Fruit fly (Drosophila melanogaster) whole organism, embryonic: ENCODE measurements around the gene Gs2.

Source experiments
- Abd-B ChIP-seq: fragments of 200-800 bp; sonication (Bioruptor generic); optimal IDR thresholded peaks from 2 replicates; lab custom pipeline; 2018; ENCODE audit warnings: missing biosample characterization, mild to moderate bottlenecking, missing genetic modification characterization, moderate library complexity
- Adf1 ChIP-seq: fragments of 200-800 bp; sonication (Bioruptor generic); IDR thresholded peaks from 2 replicates; pipeline ENCODE4 v1.3.6; 2022; ENCODE audit warnings: missing biosample characterization, missing genetic modification characterization
- Bgb ChIP-seq: fragments of 200-800 bp; sonication (Bioruptor generic); IDR thresholded peaks from 2 replicates; pipeline ENCODE4 v1.3.6; 2022; ENCODE audit warnings: missing biosample characterization, missing genetic modification characterization; ENCODE audit not compliant: partially characterized antibody
- CG10267 ChIP-seq: fragments of 200-800 bp; sonication (Bioruptor generic); optimal IDR thresholded peaks from 2 replicates; lab custom pipeline; 2018; ENCODE audit warnings: missing biosample characterization, mild to moderate bottlenecking, missing genetic modification characterization, moderate library complexity
- CG11093 ChIP-seq: fragments of 200-800 bp; sonication (Bioruptor generic); IDR thresholded peaks from 3 replicates; pipeline ENCODE4 v1.3.6; 2022; ENCODE audit warnings: missing biosample characterization, missing genetic modification characterization
- CG12071 ChIP-seq: fragments of 200-800 bp; sonication (Bioruptor generic); optimal IDR thresholded peaks from 3 replicates; lab custom pipeline; 2018; ENCODE audit warnings: missing biosample characterization, mild to moderate bottlenecking, missing genetic modification characterization
- CG12769 ChIP-seq: fragments of 200-800 bp; sonication (Bioruptor generic); optimal IDR thresholded peaks from 2 replicates; lab custom pipeline; 2019; ENCODE audit warnings: missing biosample characterization, mild to moderate bottlenecking, missing genetic modification characterization, moderate library complexity
- CG12942 ChIP-seq: fragments of 200-800 bp; sonication (Bioruptor generic); optimal IDR thresholded peaks from 3 replicates; lab custom pipeline; 2016; ENCODE audit warnings: missing biosample characterization, missing genetic modification characterization
- CG14441 ChIP-seq: fragments of 200-800 bp; sonication (Bioruptor generic); IDR thresholded peaks from 2 replicates; pipeline ENCODE4 v1.3.6; 2022; ENCODE audit warnings: missing biosample characterization, missing genetic modification characterization
- CG1529 ChIP-seq: fragments of 200-800 bp; sonication (Bioruptor generic); optimal IDR thresholded peaks from 3 replicates; lab custom pipeline; 2018; ENCODE audit warnings: missing biosample characterization, missing genetic modification characterization
- CG16779 ChIP-seq: fragments of 200-800 bp; sonication (Bioruptor generic); IDR thresholded peaks from 2 replicates; pipeline ENCODE4 v1.3.6; 2022; ENCODE audit warnings: missing biosample characterization, missing genetic modification characterization
- CG33557 ChIP-seq: fragments of 200-800 bp; sonication (Bioruptor generic); optimal IDR thresholded peaks from 2 replicates; lab custom pipeline; 2019; ENCODE audit warnings: missing biosample characterization, mild to moderate bottlenecking, missing genetic modification characterization, moderate library complexity
- CG3838 ChIP-seq: fragments of 200-800 bp; sonication (Bioruptor generic); optimal IDR thresholded peaks from 3 replicates; lab custom pipeline; 2016; ENCODE audit warnings: missing biosample characterization, missing genetic modification characterization
- CG4424 ChIP-seq: fragments of 200-800 bp; sonication (Bioruptor generic); optimal IDR thresholded peaks from 3 replicates; lab custom pipeline; 2016; ENCODE audit warnings: missing biosample characterization, missing genetic modification characterization
- CG6175 ChIP-seq: fragments of 200-800 bp; sonication (Bioruptor generic); IDR thresholded peaks from 3 replicates; pipeline ENCODE4 v1.3.6; 2022; ENCODE audit warnings: missing biosample characterization, missing genetic modification characterization
- CG6813 ChIP-seq: fragments of 200-800 bp; sonication (Bioruptor generic); optimal IDR thresholded peaks from 2 replicates; lab custom pipeline; 2017; ENCODE audit warnings: missing biosample characterization, missing genetic modification characterization, mild to moderate bottlenecking, moderate library complexity, missing genetic modification reagents
- CG9817 ChIP-seq: fragments of 200-800 bp; sonication (Bioruptor generic); optimal IDR thresholded peaks from 2 replicates; lab custom pipeline; 2018; ENCODE audit warnings: missing biosample characterization, mild to moderate bottlenecking, missing genetic modification characterization, moderate library complexity
- Camta ChIP-seq: fragments of 200-800 bp; sonication (Bioruptor generic); optimal IDR thresholded peaks from 2 replicates; lab custom pipeline; 2016; ENCODE audit warnings: missing biosample characterization, missing genetic modification characterization
- CrebB ChIP-seq: fragments of 200-800 bp; sonication (Bioruptor generic); optimal IDR thresholded peaks from 3 replicates; lab custom pipeline; 2018; ENCODE audit warnings: missing biosample characterization, mild to moderate bottlenecking, missing genetic modification characterization
- D ChIP-seq, 2 experiments: fragments of 200-800 bp in 1 of 2; fragments of >200 bp in 1 of 2; sonication (Bioruptor generic) in 1 of 2; optimal IDR thresholded peaks; 2 replicates in 1 of 2; 3 replicates in 1 of 2; lab custom pipeline; 2017; ENCODE audit warnings: mild to moderate bottlenecking in 1 of 2, missing biosample characterization in 1 of 2, missing genetic modification characterization in 1 of 2, missing genetic modification reagents in 1 of 2
- Dll ChIP-seq: fragments of 200-800 bp; sonication (Bioruptor generic); IDR thresholded peaks from 4 replicates; pipeline ENCODE4 v1.3.6; 2022; ENCODE audit warnings: missing biosample characterization, missing genetic modification characterization; ENCODE audit not compliant: partially characterized antibody
- Elba2 ChIP-seq: fragments of 200-800 bp; sonication (Bioruptor generic); optimal IDR thresholded peaks from 3 replicates; lab custom pipeline; 2016; ENCODE audit warnings: missing biosample characterization, missing genetic modification characterization
- GATAe ChIP-seq: fragments of 200-800 bp; sonication (Bioruptor generic); conservative IDR thresholded peaks from 2 replicates; pipeline ENCODE4 v1.3.6; 2022; ENCODE audit warnings: missing biosample characterization, missing genetic modification characterization
- HLH3B ChIP-seq: fragments of 200-800 bp; sonication (Bioruptor generic); IDR thresholded peaks from 2 replicates; pipeline ENCODE4 v1.3.6; 2022; ENCODE audit warnings: missing biosample characterization, missing genetic modification characterization
- Hmx ChIP-seq: fragments of 200-800 bp; sonication (Bioruptor generic); optimal IDR thresholded peaks from 2 replicates; lab custom pipeline; 2016; ENCODE audit warnings: missing biosample characterization, missing genetic modification characterization
- Lhr ChIP-seq: fragments of 200-800 bp; sonication (Bioruptor generic); optimal IDR thresholded peaks from 3 replicates; lab custom pipeline; 2017; ENCODE audit warnings: mild to moderate bottlenecking, missing biosample characterization, missing genetic modification reagents, missing genetic modification characterization
- Lpt ChIP-seq: fragments of >200 bp; optimal IDR thresholded peaks from 2 replicates; lab custom pipeline; 2018; ENCODE audit warnings: missing biosample characterization, missing genetic modification characterization
- Nf-YA ChIP-seq: fragments of 200-800 bp; sonication (Bioruptor generic); IDR thresholded peaks from 2 replicates; pipeline ENCODE4 v1.3.6; 2022; ENCODE audit warnings: missing biosample characterization, missing genetic modification characterization
- PHDP ChIP-seq: fragments of 200-800 bp; sonication (Bioruptor generic); optimal IDR thresholded peaks from 3 replicates; lab custom pipeline; 2018; ENCODE audit warnings: missing biosample characterization, mild to moderate bottlenecking, missing genetic modification characterization, moderate library complexity
- Sox102F ChIP-seq: fragments of 200-800 bp; sonication (Bioruptor generic); optimal IDR thresholded peaks from 2 replicates; lab custom pipeline; 2018; ENCODE audit warnings: missing biosample characterization, mild to moderate bottlenecking, missing genetic modification characterization, moderate library complexity
- Vsx1 ChIP-seq: fragments of 200-800 bp; sonication (Bioruptor generic); optimal IDR thresholded peaks from 2 replicates; lab custom pipeline; 2017; ENCODE audit warnings: missing biosample characterization, mild to moderate bottlenecking, missing genetic modification characterization, missing genetic modification reagents
- ato ChIP-seq: fragments of 200-800 bp; sonication (Bioruptor generic); IDR thresholded peaks from 2 replicates; pipeline ENCODE4 v1.3.6; 2022; ENCODE audit warnings: missing biosample characterization, missing genetic modification characterization; ENCODE audit not compliant: partially characterized antibody
- bcd ChIP-seq: fragments of 200-800 bp; sonication (Bioruptor generic); optimal IDR thresholded peaks from 2 replicates; lab custom pipeline; 2017; ENCODE audit warnings: missing biosample characterization, mild to moderate bottlenecking, missing genetic modification characterization
- btn ChIP-seq: fragments of 200-800 bp; sonication (Bioruptor generic); optimal IDR thresholded peaks from 2 replicates; lab custom pipeline; 2016; ENCODE audit warnings: missing biosample characterization, missing genetic modification characterization
- cas ChIP-seq: fragments of 200-800 bp; sonication (Bioruptor generic); IDR thresholded peaks from 2 replicates; pipeline ENCODE4 v1.3.6; 2022; ENCODE audit warnings: missing biosample characterization, missing genetic modification characterization
- chm ChIP-seq: fragments of 200-800 bp; sonication (Bioruptor generic); IDR thresholded peaks from 2 replicates; pipeline ENCODE4 v1.3.6; 2022; ENCODE audit warnings: missing biosample characterization, missing genetic modification characterization
- da ChIP-seq: fragments of 200-800 bp; sonication (Bioruptor generic); optimal IDR thresholded peaks from 2 replicates; lab custom pipeline; 2016; ENCODE audit warnings: missing biosample characterization, missing genetic modification characterization
- dm ChIP-seq: fragments of 200-800 bp; sonication (Bioruptor generic); optimal IDR thresholded peaks from 3 replicates; lab custom pipeline; 2016; ENCODE audit warnings: missing biosample characterization, missing genetic modification characterization
- eyg ChIP-seq: fragments of 200-800 bp; sonication (Bioruptor generic); optimal IDR thresholded peaks from 3 replicates; lab custom pipeline; 2016; ENCODE audit warnings: missing biosample characterization, missing genetic modification characterization
- fd64A ChIP-seq: fragments of 200-800 bp; sonication (Bioruptor generic); optimal IDR thresholded peaks from 3 replicates; lab custom pipeline; 2018; ENCODE audit warnings: missing biosample characterization, mild to moderate bottlenecking, missing genetic modification characterization
- fd96Cb ChIP-seq: fragments of 200-800 bp; sonication (Bioruptor generic); optimal IDR thresholded peaks from 2 replicates; lab custom pipeline; 2018; ENCODE audit warnings: missing biosample characterization, mild to moderate bottlenecking, missing genetic modification characterization, moderate library complexity
- fru ChIP-seq: fragments of >200 bp; optimal IDR thresholded peaks from 2 replicates; lab custom pipeline; 2017
- oc ChIP-seq: fragments of 200-800 bp; sonication (Bioruptor generic); optimal IDR thresholded peaks from 2 replicates; lab custom pipeline; 2018; ENCODE audit warnings: missing biosample characterization, mild to moderate bottlenecking, missing genetic modification characterization, moderate library complexity
- peb ChIP-seq: fragments of 200-800 bp; sonication (Bioruptor generic); IDR thresholded peaks from 2 replicates; pipeline ENCODE4 v1.3.6; 2022; ENCODE audit warnings: missing biosample characterization, missing genetic modification characterization
- pzg ChIP-seq: fragments of 200-800 bp; sonication (Bioruptor generic); optimal IDR thresholded peaks from 3 replicates; lab custom pipeline; 2018; ENCODE audit warnings: missing biosample characterization, mild to moderate bottlenecking, missing genetic modification characterization, moderate library complexity
- shn ChIP-seq: fragments of 200-800 bp; sonication (Bioruptor generic); optimal IDR thresholded peaks from 3 replicates; lab custom pipeline; 2016; ENCODE audit warnings: missing biosample characterization, missing genetic modification characterization
- slou ChIP-seq: fragments of 200-800 bp; sonication (Bioruptor generic); optimal IDR thresholded peaks from 3 replicates; lab custom pipeline; 2016; ENCODE audit warnings: missing biosample characterization, missing genetic modification characterization
- zen2 ChIP-seq: fragments of 200-800 bp; sonication (Bioruptor generic); IDR thresholded peaks from 3 replicates; pipeline ENCODE4 v1.3.6; 2022; ENCODE audit warnings: missing biosample characterization, missing genetic modification characterization; ENCODE audit not compliant: partially characterized antibody
- zfh1 ChIP-seq: fragments of 200-800 bp; sonication (Bioruptor generic); IDR thresholded peaks from 3 replicates; pipeline ENCODE4 v1.3.6; 2022; ENCODE audit warnings: missing biosample characterization, missing genetic modification characterization

Gene Gs2

DNA sequence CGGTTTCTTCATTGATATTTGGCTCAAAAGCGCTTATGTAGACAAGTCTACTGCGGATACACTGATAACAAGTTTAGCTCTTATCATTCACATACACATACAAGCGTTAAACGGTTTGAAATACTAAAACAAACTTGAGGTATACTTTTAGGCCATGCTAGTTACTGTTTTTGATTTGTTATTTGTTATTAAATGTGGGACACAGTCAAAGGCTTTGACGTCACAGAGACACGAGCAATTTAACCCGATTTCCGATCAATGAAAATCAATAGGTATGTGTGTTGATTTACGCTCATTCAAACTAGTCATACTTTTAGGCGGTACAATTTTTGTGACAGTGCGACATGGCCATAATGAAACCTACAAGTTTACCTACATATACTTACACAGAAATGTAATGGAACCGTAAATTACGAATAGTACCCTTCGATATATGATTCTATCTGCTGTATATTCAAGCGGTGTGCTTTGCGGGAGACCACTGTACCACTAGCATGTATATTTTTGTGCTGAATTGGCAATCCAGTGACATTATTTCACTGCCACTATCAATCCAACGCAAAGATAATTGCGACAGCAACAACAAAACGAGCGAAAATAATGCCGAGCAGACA, 24.3 kb downstream of the Gs2 start (continued):
- TF ChIP-seq peb (GFP tag; lab: Robert Waterston, UW) (0 out of 2 replicates have a peak, but pooled peaks have one; percentile 21), CG14441 (GFP tag; lab: Robert Waterston, UW) (peak; percentile 87), cas (GFP tag; lab: Robert Waterston, UW) (peak; percentile 50; the same call in 1 of the 2 replicates), Abd-B (GFP tag; lab: Kevin White, UChicago) (peak; percentile 64), CG3838 (GFP tag; lab: Kevin White, UChicago) (no peak), Sox102F (GFP tag; lab: Kevin White, UChicago) (peak; percentile 65), Adf1 (GFP tag; lab: Robert Waterston, UW) (peak; percentile 57), zfh1 (peak; percentile 70; the same call in 2 of the 3 replicates), fd96Cb (tag; lab: Kevin White, UChicago) (peak; percentile 60), Bgb (GFP tag; lab: Robert Waterston, UW) (no peak), Lhr (GFP tag; lab: Kevin White, UChicago) (no peak), HLH3B (GFP tag; lab: Robert Waterston, UW) (peak; percentile 72), CG1529 (GFP tag; lab: Kevin White, UChicago) (no peak), Dll (no peak), PHDP (tag; lab: Kevin White, UChicago) (peak; percentile 82), CG10267 (tag; lab: Kevin White, UChicago) (peak; percentile 12), Nf-YA (GFP tag; lab: Robert Waterston, UW) (peak; percentile 43; the same call in 1 of the 2 replicates), CG33557 (GFP tag; lab: Kevin White, UChicago) (no peak), zen2 (no peak), CG12071 (GFP tag; lab: Kevin White, UChicago) (peak; percentile 79), Hmx (no peak), slou (GFP tag; lab: Kevin White, UChicago) (peak; percentile 53), CG6175 (GFP tag; lab: Robert Waterston, UW) (peak; percentile 79), Lpt (no peak), CG12942 (GFP tag; lab: Kevin White, UChicago) (peak; percentile 48), chm (GFP tag; lab: Robert Waterston, UW) (peak; percentile 73), D (optimal IDR thresholded peaks at IDR 0.05; lab: Kevin White, UChicago) (no peak), D (GFP tag; optimal IDR thresholded peaks at IDR 0.05; lab: Kevin White, UChicago) (peak; percentile 12), Elba2 (no peak), CG11093 (GFP tag; lab: Robert Waterston, UW) (0 out of 3 replicates have a peak, but pooled peaks have one; percentile 47), shn (GFP tag; lab: Kevin White, UChicago) (peak; percentile 63), GATAe (GFP tag; lab: Robert Waterston, UW) (peak; percentile 65), Camta (GFP tag; lab: Kevin White, UChicago) (peak; percentile 50), CrebB (peak; percentile 71), CG9817 (tag; lab: Kevin White, UChicago) (peak; percentile 86), CG16779 (GFP tag; lab: Robert Waterston, UW) (peak; percentile 90), fd64A (GFP tag; lab: Kevin White, UChicago) (no peak), CG4424 (GFP tag; lab: Kevin White, UChicago) (peak; percentile 59), da (peak; percentile 14), pzg (GFP tag; lab: Kevin White, UChicago) (peak; percentile 22), fru (lab: Kevin White, UChicago) (no peak), ato (no peak), eyg (GFP tag; lab: Kevin White, UChicago) (peak; percentile 66), CG6813 (peak; percentile 55), Vsx1 (GFP tag; lab: Kevin White, UChicago) (no peak), btn (GFP tag; lab: Kevin White, UChicago) (peak; percentile 23), bcd (GFP tag; lab: Kevin White, UChicago) (peak; percentile 80), oc (tag; lab: Kevin White, UChicago) (no peak), dm (GFP tag; lab: Kevin White, UChicago) (peak; percentile 12), CG12769 (peak; percentile 96)
